Fruit fly (Drosophila melanogaster) Kc167 (cell line): ENCODE results near the gene Rab21.

ENCODE experiments used
- Myc ChIP-seq: fragments of >200 bp; optimal IDR thresholded peaks from 2 replicates; lab custom pipeline; 2017; ENCODE audit warnings: missing external identifiers
- Sin3A ChIP-seq: fragments of >200 bp; optimal IDR thresholded peaks from 2 replicates; lab custom pipeline; 2018; ENCODE audit warnings: missing external identifiers
- insv ChIP-seq: fragments of >200 bp; optimal IDR thresholded peaks from 3 replicates; lab custom pipeline; 2018; ENCODE audit warnings: missing external identifiers

- TF ChIP-seq Sin3A (lab: Kevin White, UChicago) (no peak), insv (lab: Kevin White, UChicago) (no peak), Myc (lab: Kevin White, UChicago) (no peak)
Measured at dm6 chrX:23011859-23012258, 1.4 kb downstream of the Rab21 start.
